Worm (Caenorhabditis elegans): Measurements from ENCODE around the gene F25E2.2.

Gene F25E2.2

DNA sequence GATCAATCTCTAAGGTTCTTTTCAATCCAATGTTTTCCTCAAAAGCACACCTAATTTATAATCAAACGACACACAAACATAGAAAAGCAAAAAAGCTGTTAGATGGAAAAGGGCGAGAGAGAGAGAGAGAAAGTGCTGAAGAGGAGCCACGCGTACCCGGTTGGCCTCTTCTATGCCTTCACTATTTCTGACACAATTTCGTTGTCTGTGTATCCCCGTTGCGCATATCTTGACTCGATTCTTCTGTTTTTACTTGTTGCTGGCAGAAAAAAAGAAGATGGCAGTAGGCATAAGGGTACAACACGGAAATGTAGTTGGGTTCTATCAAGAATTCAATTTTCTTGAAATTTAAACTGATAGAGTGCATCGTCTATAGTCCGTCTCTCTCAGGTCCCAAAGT lies 16.9 kb upstream of the F25E2.2 start (continued):
- TF ChIP-seq ZK337.2 (GFP tag; IDR thresholded peaks at IDR 0.05) = no peak
- no peak for TF ChIP-seq mxl-2 (GFP tag; conservative IDR thresholded peaks at IDR 0.05)
- TF ChIP-seq nhr-102 (tag; optimal IDR thresholded peaks at IDR 0.05) = no peak
- no peak for TF ChIP-seq F10B5.3 (tag; optimal IDR thresholded peaks at IDR 0.05)
- peak; percentile 89 for TF ChIP-seq fkh-10 (GFP tag; optimal IDR thresholded peaks at IDR 0.05)
- TF ChIP-seq spr-3 (GFP tag; optimal IDR thresholded peaks at IDR 0.05) = no peak
- no peak for TF ChIP-seq lim-7 (GFP tag; IDR thresholded peaks at IDR 0.05)
- TF ChIP-seq daf-12 (tag; optimal IDR thresholded peaks at IDR 0.05) = no peak
- no peak for TF ChIP-seq unc-39 (tag; optimal IDR thresholded peaks at IDR 0.05)
- no peak for TF ChIP-seq cey-2 (tag; optimal IDR thresholded peaks at IDR 0.05; ENCODE audit: borderline replicate concordance, insufficient read depth)
- TF ChIP-seq zip-11 (GFP tag; IDR thresholded peaks at IDR 0.05) = no peak
- no peak for TF ChIP-seq lin-39 (tag; optimal IDR thresholded peaks at IDR 0.05)
- TF ChIP-seq dpl-1 (GFP tag; optimal IDR thresholded peaks at IDR 0.05) = no peak
- TF ChIP-seq pha-4 (GFP tag; IDR thresholded peaks at IDR 0.05) = no peak
- peak; percentile 90 for TF ChIP-seq pha-4 (tag; optimal IDR thresholded peaks at IDR 0.05)
- no peak for TF ChIP-seq lin-15B (tag; optimal IDR thresholded peaks at IDR 0.05)
- no peak for TF ChIP-seq pqm-1 (tag; optimal IDR thresholded peaks at IDR 0.05)
- TF ChIP-seq T26A8.4 (GFP tag; IDR thresholded peaks at IDR 0.05) = no peak
- no peak for TF ChIP-seq set-16 (GFP tag; IDR thresholded peaks at IDR 0.05)
- TF ChIP-seq tag-97 (GFP tag; IDR thresholded peaks at IDR 0.05) = no peak
- TF ChIP-seq php-3 (GFP tag; IDR thresholded peaks at IDR 0.05) = no peak
- no peak for TF ChIP-seq sdz-12 (GFP tag; optimal IDR thresholded peaks at IDR 0.05)
- no peak for TF ChIP-seq R02D3.7 (tag; optimal IDR thresholded peaks at IDR 0.05)
- no peak for TF ChIP-seq ama-1 (optimal IDR thresholded peaks at IDR 0.05)
- TF ChIP-seq lir-3 (tag; optimal IDR thresholded peaks at IDR 0.05) = no peak
- TF ChIP-seq lin-29 (GFP tag; IDR thresholded peaks at IDR 0.05) = no peak
- TF ChIP-seq snpc-1.2 (GFP tag; IDR thresholded peaks at IDR 0.05) = no peak
- peak; percentile 59 for TF ChIP-seq nhr-6 (tag; optimal IDR thresholded peaks at IDR 0.05)
- TF ChIP-seq ces-1 (GFP tag; optimal IDR thresholded peaks at IDR 0.05) = peak; percentile 46
- TF ChIP-seq unc-130 (GFP tag; optimal IDR thresholded peaks at IDR 0.05) = no peak
- TF ChIP-seq mdt-29 (GFP tag; IDR thresholded peaks at IDR 0.05) = no peak
- peak; percentile 60 to 87 for TF ChIP-seq mdl-1 (tag; optimal IDR thresholded peaks at IDR 0.05)
- TF ChIP-seq zip-2 (tag; optimal IDR thresholded peaks at IDR 0.05) = no peak
- no peak for TF ChIP-seq ceh-62 (tag; optimal IDR thresholded peaks at IDR 0.05)
- TF ChIP-seq tra-1 (GFP tag; IDR thresholded peaks at IDR 0.05) = no peak
- TF ChIP-seq D1046.2 (GFP tag; IDR thresholded peaks at IDR 0.05) = no peak
- TF ChIP-seq F37D6.2 (tag; optimal IDR thresholded peaks at IDR 0.05) = peak; percentile 3
- no peak for TF ChIP-seq ceh-82 (tag; optimal IDR thresholded peaks at IDR 0.05)
- TF ChIP-seq aly-2 (tag; optimal IDR thresholded peaks at IDR 0.05) = no peak
- peak; percentile 55 for TF ChIP-seq hlh-11 (tag; optimal IDR thresholded peaks at IDR 0.05)
- no peak for TF ChIP-seq nhr-42 (GFP tag; IDR thresholded peaks at IDR 0.05)
- no peak for TF ChIP-seq Y5F2A.4 (GFP tag; optimal IDR thresholded peaks at IDR 0.05)
- peak in 1 of 2 experiments; percentile 97 for TF ChIP-seq unc-62 (GFP tag; optimal IDR thresholded peaks at IDR 0.05 in 1 of 2)
- no peak for TF ChIP-seq unc-62 (tag; optimal IDR thresholded peaks at IDR 0.05)
- TF ChIP-seq fos-1 (tag; optimal IDR thresholded peaks at IDR 0.05) = no peak
- peak in 1 of 2 experiments; percentile 71 for TF ChIP-seq lsy-2 (tag; optimal IDR thresholded peaks at IDR 0.05)
- TF ChIP-seq daf-16 (GFP tag; optimal IDR thresholded peaks at IDR 0.05) = no peak
- TF ChIP-seq daf-16 (tag; optimal IDR thresholded peaks at IDR 0.05) = peak; percentile 52
- TF ChIP-seq hif-1 (tag; optimal IDR thresholded peaks at IDR 0.05) = peak in 1 of 2 experiments; percentile 45
- no peak for TF ChIP-seq duxl-1 (tag; optimal IDR thresholded peaks at IDR 0.05; ENCODE audit: poor library complexity)
- no peak for TF ChIP-seq madf-9 (GFP tag; conservative IDR thresholded peaks at IDR 0.05)
- no peak for TF ChIP-seq lin-38 (GFP tag; IDR thresholded peaks at IDR 0.05)
- peak; percentile 82 for TF ChIP-seq nhr-11 (tag; optimal IDR thresholded peaks at IDR 0.05)
